Fruit fly (Drosophila melanogaster) whole organism: ENCODE results near the gene fng.

Source experiments
- CG8478 ChIP-seq: fragments of >200 bp; optimal IDR thresholded peaks from 2 replicates; lab custom pipeline; 2018; ENCODE audit warnings: inconsistent platforms
- Dll ChIP-seq: fragments of >200 bp; optimal IDR thresholded peaks from 2 replicates; lab custom pipeline; 2017
- pan ChIP-seq: fragments of >200 bp; optimal IDR thresholded peaks from 2 replicates; lab custom pipeline; 2017
- usp ChIP-seq: fragments of >200 bp; optimal IDR thresholded peaks from 2 replicates; lab custom pipeline; 2017; ENCODE audit warnings: missing biosample characterization, missing genetic modification characterization, mixed read lengths

DNA sequence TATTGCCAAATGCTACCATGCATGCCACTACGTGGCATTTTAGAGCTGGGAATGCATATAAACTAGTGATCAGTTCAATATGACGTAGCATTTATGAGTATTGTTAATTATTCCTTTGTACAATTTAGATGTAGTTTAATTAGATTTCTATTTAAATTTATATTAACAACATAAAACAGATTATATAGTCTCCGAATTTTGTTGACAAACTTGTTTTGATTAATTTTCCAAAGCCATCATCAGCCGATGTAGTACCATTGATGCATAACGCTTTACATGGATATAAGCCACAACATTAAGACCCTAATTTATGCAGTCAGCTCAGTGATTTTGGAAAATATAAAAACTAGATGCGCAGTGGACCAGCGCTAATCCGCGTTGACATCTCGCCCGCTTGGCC is 33.2 kb upstream of the fng start:
- TF ChIP-seq pan: no peak
- no peak for TF ChIP-seq Dll (lab: Kevin White, UChicago)
- no peak for TF ChIP-seq usp (GFP tag; lab: Kevin White, UChicago)
- no peak for TF ChIP-seq CG8478 (lab: Kevin White, UChicago)
